Fruit fly (Drosophila melanogaster): ENCODE measurements around the gene Crtc.

Crtc gene

DNA sequence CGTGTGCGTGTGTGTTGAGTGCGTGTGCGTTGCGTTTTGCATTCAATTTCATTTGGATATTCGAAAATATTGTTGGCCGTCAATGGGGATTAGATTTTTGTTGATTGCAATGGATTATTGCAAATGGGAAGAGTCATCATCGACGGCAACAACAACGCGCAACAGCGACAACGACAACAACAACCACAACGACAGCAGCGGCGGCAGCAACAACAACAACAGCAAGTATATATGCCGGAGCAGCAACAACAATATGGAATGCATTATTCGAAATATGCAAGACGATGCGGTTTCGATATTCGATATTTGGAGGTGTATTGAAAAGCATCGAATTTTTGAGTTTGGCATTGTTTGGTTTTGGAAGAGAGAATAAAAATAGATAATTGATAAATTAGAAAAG is 27.0 kb downstream of the Crtc start:
- TF ChIP-seq cnc (optimal IDR thresholded peaks at IDR 0.05) (no peak), CG7101 (tag; optimal IDR thresholded peaks at IDR 0.05) (no peak), kay (GFP tag; ENCODE audit: borderline replicate concordance) (no peak), CG5204 (GFP tag; optimal IDR thresholded peaks at IDR 0.05) (no peak), CG33017 (tag; optimal IDR thresholded peaks at IDR 0.05) (no peak), CG14711 (tag; optimal IDR thresholded peaks at IDR 0.05) (no peak), CG12768 (GFP tag; optimal IDR thresholded peaks at IDR 0.05) (no peak), Hr96 (GFP tag; optimal IDR thresholded peaks at IDR 0.05) (no peak), CG11617 (GFP tag; optimal IDR thresholded peaks at IDR 0.05) (no peak), toe (GFP tag; optimal IDR thresholded peaks at IDR 0.05) (no peak), CG7045 (GFP tag; optimal IDR thresholded peaks at IDR 0.05) (no peak), bab1 (GFP tag; optimal IDR thresholded peaks at IDR 0.05) (no peak), ovo (GFP tag; optimal IDR thresholded peaks at IDR 0.05) (no peak), Crg-1 (GFP tag; optimal IDR thresholded peaks at IDR 0.05) (no peak), Mnt (GFP tag; optimal IDR thresholded peaks at IDR 0.05) (no peak), CG1620 (GFP tag; optimal IDR thresholded peaks at IDR 0.05) (no peak), Clk (GFP tag; optimal IDR thresholded peaks at IDR 0.05) (no peak), pad (GFP tag; optimal IDR thresholded peaks at IDR 0.05) (no peak)

DNA sequence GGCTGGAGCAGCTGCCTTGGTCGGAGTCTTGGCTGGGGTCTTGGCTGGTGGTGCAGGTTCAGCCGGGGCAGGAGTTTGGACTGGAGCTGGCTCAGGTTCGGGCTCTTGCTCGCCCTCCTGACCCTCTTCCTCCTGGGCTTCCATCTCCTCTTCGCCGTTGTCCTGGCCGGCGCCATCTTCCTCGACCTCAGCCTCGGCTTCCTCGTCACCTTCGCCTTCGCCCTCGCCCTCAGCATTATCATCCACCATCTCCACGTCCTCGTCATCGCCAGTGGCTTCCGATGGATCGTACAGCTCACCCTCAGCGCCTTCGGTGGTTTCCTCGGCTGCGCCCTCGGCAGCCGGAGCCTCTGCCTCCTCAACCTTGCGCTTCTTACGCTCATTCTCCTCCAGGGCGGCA is 30.4 kb downstream of the Crtc start:
- TF ChIP-seq CG11617 (GFP tag; optimal IDR thresholded peaks at IDR 0.05) (no peak), ovo (GFP tag; optimal IDR thresholded peaks at IDR 0.05) (no peak), Hr96 (GFP tag; optimal IDR thresholded peaks at IDR 0.05) (no peak), cnc (optimal IDR thresholded peaks at IDR 0.05) (no peak), Crg-1 (GFP tag; optimal IDR thresholded peaks at IDR 0.05) (no peak), bab1 (GFP tag; optimal IDR thresholded peaks at IDR 0.05) (no peak), CG1620 (GFP tag; optimal IDR thresholded peaks at IDR 0.05) (no peak), CG7045 (GFP tag; optimal IDR thresholded peaks at IDR 0.05) (no peak), kay (GFP tag; ENCODE audit: borderline replicate concordance) (no peak), CG12768 (GFP tag; optimal IDR thresholded peaks at IDR 0.05) (no peak), toe (GFP tag; optimal IDR thresholded peaks at IDR 0.05) (no peak), pad (GFP tag; optimal IDR thresholded peaks at IDR 0.05) (no peak), cic (GFP tag; optimal IDR thresholded peaks at IDR 0.05) (no peak), CG14711 (tag; optimal IDR thresholded peaks at IDR 0.05) (no peak), Clk (GFP tag; optimal IDR thresholded peaks at IDR 0.05) (no peak), Mnt (GFP tag; optimal IDR thresholded peaks at IDR 0.05) (no peak), CG5204 (GFP tag; optimal IDR thresholded peaks at IDR 0.05) (no peak), CG33017 (tag; optimal IDR thresholded peaks at IDR 0.05) (no peak), tj (GFP tag; optimal IDR thresholded peaks at IDR 0.05) (no peak)

DNA sequence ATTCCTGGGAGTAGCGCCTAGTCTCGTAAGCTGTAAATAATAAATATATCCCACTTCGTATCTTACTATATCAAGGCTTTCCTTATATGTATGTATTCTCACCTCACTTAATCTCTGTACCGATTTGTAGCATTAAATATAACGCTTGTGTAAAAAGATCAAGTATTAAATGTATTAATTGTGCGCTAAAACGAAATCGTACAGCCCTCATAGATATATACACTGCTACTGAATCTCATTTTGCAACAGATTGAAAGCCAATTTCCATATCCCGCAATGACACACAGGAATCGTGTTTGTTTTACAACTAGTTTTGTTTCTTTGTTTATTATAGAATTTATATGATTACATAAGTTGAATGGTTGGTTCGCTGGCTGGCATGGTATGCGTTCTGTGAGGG is 31.2 kb downstream of the Crtc start:
- TF ChIP-seq CG14711 (tag; optimal IDR thresholded peaks at IDR 0.05) (no peak), kay (GFP tag; ENCODE audit: borderline replicate concordance) (peak; percentile 90), CG1620 (GFP tag; optimal IDR thresholded peaks at IDR 0.05) (no peak), pad (GFP tag; optimal IDR thresholded peaks at IDR 0.05) (no peak), Crg-1 (GFP tag; optimal IDR thresholded peaks at IDR 0.05) (no peak)

DNA sequence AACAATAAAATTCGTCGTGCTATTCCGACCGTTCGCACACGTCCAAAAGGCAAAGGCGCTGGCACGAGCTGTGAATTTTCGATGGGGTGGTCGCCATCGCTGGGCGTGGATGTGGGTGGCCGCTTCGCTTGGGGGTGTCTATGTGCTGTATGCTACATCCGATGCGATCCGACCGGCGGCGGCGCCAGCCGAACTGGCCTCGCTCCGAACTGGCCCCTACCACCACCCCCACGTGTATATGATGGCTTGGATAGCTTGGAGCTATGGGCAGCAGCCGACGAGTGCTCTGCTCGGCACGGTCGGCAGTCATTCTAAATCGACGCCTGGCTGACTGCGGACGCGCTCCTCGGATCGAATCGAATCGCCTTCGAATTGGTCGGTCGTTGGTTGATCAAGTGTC is 35.9 kb downstream of the Crtc start, which contains the start of gene CG7497:
CG7497 (plus strand) TSS at position 308 of the 400 bp plus-strand sequence.
- no peak for TF ChIP-seq cic (GFP tag; optimal IDR thresholded peaks at IDR 0.05)
- no peak for TF ChIP-seq pad (GFP tag; optimal IDR thresholded peaks at IDR 0.05)
- no peak for TF ChIP-seq Mnt (GFP tag; optimal IDR thresholded peaks at IDR 0.05)
- no peak for TF ChIP-seq CG7045 (GFP tag; optimal IDR thresholded peaks at IDR 0.05)
- no peak for TF ChIP-seq Clk (GFP tag; optimal IDR thresholded peaks at IDR 0.05)
- TF ChIP-seq CG12768 (GFP tag; optimal IDR thresholded peaks at IDR 0.05): peak; percentile 20
- TF ChIP-seq CG33017 (tag; optimal IDR thresholded peaks at IDR 0.05): no peak
- no peak for TF ChIP-seq kay (GFP tag; ENCODE audit: borderline replicate concordance)
- TF ChIP-seq Hr96 (GFP tag; optimal IDR thresholded peaks at IDR 0.05): no peak

DNA sequence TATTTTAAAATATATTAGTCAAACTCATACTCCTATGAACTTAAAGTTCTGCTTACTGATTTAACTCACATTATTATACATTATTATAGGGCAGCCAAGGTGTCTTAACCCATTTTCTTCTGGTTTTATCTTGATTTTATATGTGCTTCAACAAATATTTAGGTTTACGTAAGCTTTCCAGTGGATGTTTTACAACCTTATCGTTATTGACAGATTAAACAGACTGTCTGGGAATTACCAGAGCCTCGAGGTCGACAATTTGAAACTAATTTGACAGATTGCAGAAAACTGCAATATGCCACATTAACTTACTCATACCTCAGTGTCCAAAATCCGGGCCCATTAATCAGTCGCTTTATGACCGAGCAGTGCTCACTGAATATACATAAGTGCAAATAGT is 37.8 kb downstream of the Crtc start:
- TF ChIP-seq tj (GFP tag; optimal IDR thresholded peaks at IDR 0.05): no peak
- TF ChIP-seq pad (GFP tag; optimal IDR thresholded peaks at IDR 0.05): no peak
- TF ChIP-seq CG11617 (GFP tag; optimal IDR thresholded peaks at IDR 0.05): no peak
- TF ChIP-seq cic (GFP tag; optimal IDR thresholded peaks at IDR 0.05): no peak
- TF ChIP-seq bab1 (GFP tag; optimal IDR thresholded peaks at IDR 0.05): no peak
- TF ChIP-seq CG33017 (tag; optimal IDR thresholded peaks at IDR 0.05): no peak
- TF ChIP-seq Hr96 (GFP tag; optimal IDR thresholded peaks at IDR 0.05): no peak
- no peak for TF ChIP-seq CG7045 (GFP tag; optimal IDR thresholded peaks at IDR 0.05)

DNA sequence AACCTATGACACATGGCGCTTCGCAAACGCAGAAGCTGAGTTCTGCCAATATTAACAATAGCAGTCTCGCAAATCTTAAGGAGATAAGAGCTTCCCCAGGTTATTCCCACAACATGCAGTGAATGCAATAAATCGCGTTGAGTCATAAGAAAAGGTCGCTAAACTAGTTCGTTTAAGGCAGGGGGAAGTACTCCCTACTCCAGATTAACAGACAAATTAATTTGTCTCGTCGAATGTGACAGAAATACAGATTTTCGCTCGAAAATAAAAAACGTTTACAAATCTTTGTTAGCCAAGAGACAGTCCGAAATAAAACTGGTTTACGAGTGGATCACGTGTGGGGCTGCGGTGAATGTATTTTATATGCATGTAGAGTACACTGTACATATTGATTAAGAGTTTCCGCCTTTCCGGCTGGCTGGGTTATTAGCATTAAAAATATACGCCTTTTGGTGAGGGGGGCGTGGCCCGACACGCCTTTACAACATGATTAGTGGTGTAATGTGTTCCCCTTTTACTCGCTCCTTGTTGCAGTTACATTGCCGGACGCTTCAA is 43.4 kb downstream of the Crtc start:
- TF ChIP-seq toe (GFP tag; optimal IDR thresholded peaks at IDR 0.05): no peak
- TF ChIP-seq kay (GFP tag; ENCODE audit: borderline replicate concordance): peak; percentile 70

DNA sequence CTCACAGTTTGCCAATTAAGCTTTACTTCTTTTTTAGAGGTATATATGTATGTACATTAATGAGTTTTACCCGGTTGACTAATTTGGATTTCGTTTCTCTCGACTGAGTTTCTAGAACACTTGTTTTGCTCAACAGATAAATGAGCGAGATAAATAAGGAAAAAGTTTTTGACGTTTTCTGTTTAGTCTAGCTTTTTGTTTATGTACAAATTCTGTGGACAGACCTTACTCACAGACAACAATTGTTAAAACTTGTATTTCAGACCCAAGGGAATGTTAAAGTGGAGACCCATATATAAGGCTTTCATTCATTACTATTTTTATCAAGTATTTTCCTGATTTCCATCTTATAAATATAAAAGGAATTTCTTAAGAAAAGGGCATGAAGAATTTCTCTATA is 44.0 kb downstream of the Crtc start:
- TF ChIP-seq CG1620 (GFP tag; optimal IDR thresholded peaks at IDR 0.05): no peak
- TF ChIP-seq tj (GFP tag; optimal IDR thresholded peaks at IDR 0.05): no peak
- no peak for TF ChIP-seq CG5204 (GFP tag; optimal IDR thresholded peaks at IDR 0.05)
- TF ChIP-seq pad (GFP tag; optimal IDR thresholded peaks at IDR 0.05): no peak
- peak; percentile 44 for TF ChIP-seq Crg-1 (GFP tag; optimal IDR thresholded peaks at IDR 0.05)
- TF ChIP-seq CG7101 (tag; optimal IDR thresholded peaks at IDR 0.05): peak; percentile 39

Data from whole organism, adult.